Fruit fly (Drosophila melanogaster) whole organism, embryonic: ENCODE results near the gene CG5846.
A peak's percentile ranks its signal among the peaks of the same experiment; 100 is the strongest.

Experiments
- B-H1 ChIP-seq: fragments of 200-800 bp; sonication (Bioruptor generic); IDR thresholded peaks from 3 replicates; pipeline ENCODE4 v1.3.6; 2022; ENCODE audit warnings: missing biosample characterization, missing genetic modification characterization
- CG12942 ChIP-seq: fragments of 200-800 bp; sonication (Bioruptor generic); optimal IDR thresholded peaks from 3 replicates; lab custom pipeline; 2016; ENCODE audit warnings: missing biosample characterization, missing genetic modification characterization
- CG13123 ChIP-seq: fragments of 200-800 bp; sonication (Bioruptor generic); optimal IDR thresholded peaks from 2 replicates; lab custom pipeline; 2016; ENCODE audit warnings: missing biosample characterization, missing genetic modification characterization
- CG16813 ChIP-seq: fragments of 200-800 bp; sonication (Bioruptor generic); IDR thresholded peaks from 3 replicates; pipeline ENCODE4 v1.3.6; 2022; ENCODE audit warnings: missing biosample characterization, missing genetic modification characterization; ENCODE audit not compliant: partially characterized antibody
- CG17829 ChIP-seq: fragments of 200-800 bp; optimal IDR thresholded peaks from 2 replicates; lab custom pipeline; 2019; ENCODE audit warnings: missing biosample characterization, mild to moderate bottlenecking, missing genetic modification characterization, moderate library complexity
- CG1792 ChIP-seq: fragments of 200-800 bp; sonication (Bioruptor generic); optimal IDR thresholded peaks from 2 replicates; lab custom pipeline; 2016; ENCODE audit warnings: missing biosample characterization, missing genetic modification characterization
- CG18764 ChIP-seq: fragments of 200-800 bp; sonication (Bioruptor generic); optimal IDR thresholded peaks from 3 replicates; lab custom pipeline; 2016; ENCODE audit warnings: missing biosample characterization, missing genetic modification characterization
- CG32767 ChIP-seq: fragments of 200-800 bp; sonication (Bioruptor generic); IDR thresholded peaks from 2 replicates; pipeline ENCODE4 v1.3.6; 2022; ENCODE audit warnings: missing biosample characterization, missing genetic modification characterization
- CG33557 ChIP-seq: fragments of 200-800 bp; sonication (Bioruptor generic); optimal IDR thresholded peaks from 2 replicates; lab custom pipeline; 2019; ENCODE audit warnings: missing biosample characterization, mild to moderate bottlenecking, missing genetic modification characterization, moderate library complexity
- CG5245 ChIP-seq: fragments of 200-800 bp; sonication (Bioruptor generic); optimal IDR thresholded peaks from 3 replicates; lab custom pipeline; 2016; ENCODE audit warnings: missing biosample characterization, missing genetic modification characterization
- CG6791 ChIP-seq: fragments of 200-800 bp; sonication (Bioruptor generic); IDR thresholded peaks from 3 replicates; pipeline ENCODE4 v1.3.6; 2022; ENCODE audit warnings: missing biosample characterization, missing genetic modification characterization; ENCODE audit not compliant: partially characterized antibody
- CG7357 ChIP-seq: fragments of 200-800 bp; sonication (Bioruptor generic); IDR thresholded peaks from 3 replicates; pipeline ENCODE4 v1.3.6; 2022; ENCODE audit warnings: missing biosample characterization, missing genetic modification characterization
- CG8290 ChIP-seq, 3 experiments: fragments of 200-800 bp; sonication (Bioruptor generic); optimal IDR thresholded peaks; 2 replicates each; lab custom pipeline; 2016 to 2019; ENCODE audit warnings: missing biosample characterization in 3 of 3, missing genetic modification characterization in 3 of 3, mild to moderate bottlenecking in 2 of 3, moderate library complexity in 1 of 3
- ERR ChIP-seq: fragments of 200-800 bp; sonication (Bioruptor generic); optimal IDR thresholded peaks from 2 replicates; lab custom pipeline; 2016; ENCODE audit warnings: missing biosample characterization, missing genetic modification characterization
- Ets97D ChIP-seq: fragments of 200-800 bp; sonication (Bioruptor generic); optimal IDR thresholded peaks from 3 replicates; lab custom pipeline; 2016; ENCODE audit warnings: missing biosample characterization, missing genetic modification characterization
- HmgD ChIP-seq: fragments of 200-800 bp; sonication (Bioruptor generic); optimal IDR thresholded peaks from 3 replicates; lab custom pipeline; 2016; ENCODE audit warnings: missing biosample characterization, missing genetic modification characterization
- Hr78 ChIP-seq, 2 experiments: fragments of 200-800 bp in 1 of 2; fragments of >200 bp in 1 of 2; sonication (Bioruptor generic) in 1 of 2; optimal IDR thresholded peaks; 2 replicates each; lab custom pipeline; 2017 to 2019; ENCODE audit warnings: missing biosample characterization in 2 of 2, missing genetic modification characterization in 2 of 2, mild to moderate bottlenecking in 1 of 2, moderate library complexity in 1 of 2
- Myb ChIP-seq: fragments of 200-800 bp; sonication (Bioruptor generic); optimal IDR thresholded peaks from 2 replicates; lab custom pipeline; 2016; ENCODE audit warnings: missing biosample characterization, missing genetic modification characterization
- NC2β ChIP-seq: fragments of 200-800 bp; sonication (Bioruptor generic); optimal IDR thresholded peaks from 2 replicates; lab custom pipeline; 2016; ENCODE audit warnings: missing biosample characterization, missing genetic modification characterization
- NFAT ChIP-seq: fragments of 200-800 bp; sonication (Bioruptor generic); IDR thresholded peaks from 2 replicates; pipeline ENCODE4 v1.3.6; 2022; ENCODE audit warnings: missing biosample characterization, missing genetic modification characterization
- Nf-YA ChIP-seq: fragments of 200-800 bp; sonication (Bioruptor generic); IDR thresholded peaks from 2 replicates; pipeline ENCODE4 v1.3.6; 2022; ENCODE audit warnings: missing biosample characterization, missing genetic modification characterization
- Nf-YC ChIP-seq: fragments of 200-800 bp; optimal IDR thresholded peaks from 3 replicates; lab custom pipeline; 2019; ENCODE audit warnings: missing biosample characterization, mild to moderate bottlenecking, missing genetic modification characterization, moderate library complexity
- Opbp ChIP-seq: fragments of 200-800 bp; sonication (Bioruptor generic); IDR thresholded peaks from 3 replicates; pipeline ENCODE4 v1.3.6; 2022; ENCODE audit warnings: missing biosample characterization, missing genetic modification characterization; ENCODE audit not compliant: partially characterized antibody
- PHDP ChIP-seq: fragments of 200-800 bp; sonication (Bioruptor generic); optimal IDR thresholded peaks from 3 replicates; lab custom pipeline; 2018; ENCODE audit warnings: missing biosample characterization, mild to moderate bottlenecking, missing genetic modification characterization, moderate library complexity
- Pdp1 ChIP-seq, 2 experiments: fragments of 200-800 bp; sonication (Bioruptor generic); optimal IDR thresholded peaks; 3 replicates each; lab custom pipeline; 2016; ENCODE audit warnings: missing biosample characterization in 2 of 2, missing genetic modification characterization in 2 of 2, mild to moderate bottlenecking in 1 of 2, moderate library complexity in 1 of 2
- Rfx ChIP-seq: fragments of 200-800 bp; sonication (Bioruptor generic); IDR thresholded peaks from 2 replicates; pipeline ENCODE4 v1.3.6; 2022; ENCODE audit warnings: missing biosample characterization, missing genetic modification characterization
- Xbp1 ChIP-seq: fragments of 200-800 bp; sonication (Bioruptor generic); optimal IDR thresholded peaks from 3 replicates; lab custom pipeline; 2016; ENCODE audit warnings: missing biosample characterization, mild to moderate bottlenecking, missing genetic modification characterization
- cad ChIP-seq: fragments of >200 bp; optimal IDR thresholded peaks from 2 replicates; lab custom pipeline; 2017; ENCODE audit warnings: missing biosample characterization, missing genetic modification characterization
- chif ChIP-seq, 2 experiments: fragments of 200-800 bp; sonication (Bioruptor generic); optimal IDR thresholded peaks; 3 replicates each; lab custom pipeline; 2016; ENCODE audit warnings: missing biosample characterization in 2 of 2, missing genetic modification characterization in 2 of 2
- crp ChIP-seq, 2 experiments: fragments of 200-800 bp; sonication (Bioruptor generic); optimal IDR thresholded peaks; 2 replicates in 1 of 2; 3 replicates in 1 of 2; lab custom pipeline; 2017; ENCODE audit warnings: missing biosample characterization in 2 of 2, missing genetic modification characterization in 2 of 2, mild to moderate bottlenecking in 1 of 2, moderate library complexity in 1 of 2
- fd96Cb ChIP-seq: fragments of 200-800 bp; sonication (Bioruptor generic); optimal IDR thresholded peaks from 2 replicates; lab custom pipeline; 2018; ENCODE audit warnings: missing biosample characterization, mild to moderate bottlenecking, missing genetic modification characterization, moderate library complexity
- gt ChIP-seq: fragments of 200-800 bp; sonication (Bioruptor generic); IDR thresholded peaks from 2 replicates; pipeline ENCODE4 v1.3.6; 2022; ENCODE audit warnings: missing biosample characterization, missing genetic modification characterization
- hbn ChIP-seq: fragments of 200-800 bp; sonication (Bioruptor generic); IDR thresholded peaks from 2 replicates; pipeline ENCODE4 v1.3.6; 2022; ENCODE audit warnings: missing biosample characterization, missing genetic modification characterization; ENCODE audit not compliant: partially characterized antibody
- ind ChIP-seq: fragments of 200-800 bp; sonication (Bioruptor generic); optimal IDR thresholded peaks from 3 replicates; lab custom pipeline; 2016; ENCODE audit warnings: missing biosample characterization, missing genetic modification characterization
- inv ChIP-seq: fragments of 200-800 bp; sonication (Bioruptor generic); IDR thresholded peaks from 2 replicates; pipeline ENCODE4 v1.3.6; 2022; ENCODE audit warnings: missing biosample characterization, missing genetic modification characterization; ENCODE audit not compliant: partially characterized antibody
- lola ChIP-seq, 3 experiments: fragments of >200 bp in 2 of 3; fragments of 200-800 bp in 1 of 3; sonication (Bioruptor generic) in 1 of 3; optimal IDR thresholded peaks; 2 replicates each; lab custom pipeline; 2017 to 2019; ENCODE audit warnings: missing biosample characterization in 3 of 3, missing genetic modification characterization in 3 of 3, mild to moderate bottlenecking in 1 of 3, moderate library complexity in 1 of 3
- p53 ChIP-seq: fragments of 200-800 bp; sonication (Bioruptor generic); optimal IDR thresholded peaks from 2 replicates; lab custom pipeline; 2016; ENCODE audit warnings: missing biosample characterization, missing genetic modification characterization
- pan ChIP-seq, 4 experiments: fragments of >200 bp in 3 of 4; fragments of 200-800 bp in 1 of 4; sonication (Bioruptor generic) in 1 of 4; optimal IDR thresholded peaks in 3 of 4; IDR thresholded peaks in 1 of 4; 2 replicates each; pipeline versions ENCODE4 v1.3.6 to Lab custom; 2017 to 2022; ENCODE audit warnings: missing biosample characterization in 2 of 4, missing genetic modification characterization in 2 of 4, mixed read lengths in 1 of 4
- pb ChIP-seq: fragments of 200-800 bp; sonication (Bioruptor generic); optimal IDR thresholded peaks from 3 replicates; lab custom pipeline; 2016; ENCODE audit warnings: missing biosample characterization, missing genetic modification characterization
- row ChIP-seq: fragments of 200-800 bp; sonication (Bioruptor generic); IDR thresholded peaks from 3 replicates; pipeline ENCODE4 v1.3.6; 2022; ENCODE audit warnings: missing biosample characterization, missing genetic modification characterization
- schlank ChIP-seq: fragments of 200-800 bp; sonication (Bioruptor generic); optimal IDR thresholded peaks from 2 replicates; lab custom pipeline; 2018; ENCODE audit warnings: missing biosample characterization, mild to moderate bottlenecking, missing genetic modification characterization
- scrt ChIP-seq: fragments of 200-800 bp; sonication (Bioruptor generic); optimal IDR thresholded peaks from 2 replicates; lab custom pipeline; 2018; ENCODE audit warnings: missing biosample characterization, mild to moderate bottlenecking, missing genetic modification characterization, moderate library complexity
- slou ChIP-seq: fragments of 200-800 bp; sonication (Bioruptor generic); optimal IDR thresholded peaks from 3 replicates; lab custom pipeline; 2016; ENCODE audit warnings: missing biosample characterization, missing genetic modification characterization
- tna ChIP-seq: fragments of 200-800 bp; sonication (Bioruptor generic); IDR thresholded peaks from 2 replicates; pipeline ENCODE4 v1.3.6; 2022; ENCODE audit warnings: missing biosample characterization, missing genetic modification characterization; ENCODE audit not compliant: partially characterized antibody
- z ChIP-seq: fragments of 200-800 bp; sonication (Bioruptor generic); IDR thresholded peaks from 3 replicates; pipeline ENCODE4 v1.3.6; 2022; ENCODE audit warnings: missing biosample characterization, missing genetic modification characterization
- zen ChIP-seq: fragments of 200-800 bp; sonication (Bioruptor generic); optimal IDR thresholded peaks from 3 replicates; lab custom pipeline; 2018; ENCODE audit warnings: missing biosample characterization, mild to moderate bottlenecking, missing genetic modification characterization, moderate library complexity

Gene CG5846

dm6 chr2L:9918020-9918959 lies 38.7 kb downstream of the CG5846 start, which contains the start of the genes CG5885 and CG4598 (continued):
- no peak for TF ChIP-seq B-H1 (GFP tag; lab: Robert Waterston, UW)
- peak; percentile 67 for TF ChIP-seq Nf-YC (tag; lab: Kevin White, UChicago)
- no peak for TF ChIP-seq HmgD (GFP tag; lab: Kevin White, UChicago)
- no peak for TF ChIP-seq CG5245 (GFP tag; lab: Kevin White, UChicago)
- peak; percentile 7 for TF ChIP-seq zen
- peak in 1 of 2 experiments; percentile 55 for TF ChIP-seq crp (GFP tag; optimal IDR thresholded peaks at IDR 0.05; lab: Kevin White, UChicago)
- peak; percentile 83 for TF ChIP-seq CG16813
- TF ChIP-seq Myb (GFP tag; lab: Kevin White, UChicago): peak; percentile 84
- TF ChIP-seq CG1792 (GFP tag; lab: Kevin White, UChicago): no peak
- no peak for TF ChIP-seq z (GFP tag; lab: Robert Waterston, UW)
- TF ChIP-seq p53 (GFP tag; lab: Kevin White, UChicago): no peak
- peak; percentile 34; the same call in 1 of the 2 replicates for TF ChIP-seq CG32767 (GFP tag; lab: Robert Waterston, UW)
- TF ChIP-seq schlank (tag; lab: Kevin White, UChicago): peak; percentile 50
- TF ChIP-seq Ets97D (GFP tag; lab: Kevin White, UChicago): peak; percentile 87
- peak in 1 of 3 experiments; percentile 71 for TF ChIP-seq lola (GFP tag; optimal IDR thresholded peaks at IDR 0.05; lab: Kevin White, UChicago)
- TF ChIP-seq CG6791 (GFP tag; lab: Robert Waterston, UW): peak; percentile 78
- peak; percentile 71 for TF ChIP-seq CG18764
- peak; percentile 68 for TF ChIP-seq hbn
- TF ChIP-seq PHDP (tag; lab: Kevin White, UChicago): peak; percentile 65
- peak; percentile 58 for TF ChIP-seq inv (GFP tag; lab: Robert Waterston, UW)
- peak; percentile 80 for TF ChIP-seq Rfx (GFP tag; lab: Robert Waterston, UW)
- peak; percentile 81 for TF ChIP-seq Xbp1 (GFP tag; lab: Kevin White, UChicago)
- TF ChIP-seq NC2β: peak; percentile 44
- peak; percentile 46 for TF ChIP-seq CG8290 (GFP tag; optimal IDR thresholded peaks at IDR 0.05; lab: Kevin White, UChicago)
- peak in 1 of 2 experiments; percentile 76 for TF ChIP-seq CG8290 (tag; optimal IDR thresholded peaks at IDR 0.05; lab: Kevin White, UChicago)
- peak; percentile 59 for TF ChIP-seq ind (GFP tag; lab: Kevin White, UChicago)
- peak; percentile 12 for TF ChIP-seq slou
- peak; percentile 16 to 68 for TF ChIP-seq Pdp1 (GFP tag; optimal IDR thresholded peaks at IDR 0.05; lab: Kevin White, UChicago)
- TF ChIP-seq Hr78 (GFP tag; optimal IDR thresholded peaks at IDR 0.05; lab: Kevin White, UChicago): peak in 1 of 2 experiments; percentile 37
- TF ChIP-seq CG12942: peak; percentile 63
- peak; percentile 56 for TF ChIP-seq CG17829
- no peak for TF ChIP-seq cad (GFP tag; lab: Kevin White, UChicago)
- TF ChIP-seq tna: peak; percentile 48
- peak; percentile 26 for TF ChIP-seq CG13123 (GFP tag; lab: Kevin White, UChicago)
- peak; percentile 48 for TF ChIP-seq CG33557 (GFP tag; lab: Kevin White, UChicago)
- no peak for TF ChIP-seq pan (optimal IDR thresholded peaks at IDR 0.05; lab: Kevin White, UChicago)
- peak in 1 of 2 experiments; percentile 64 for TF ChIP-seq pan (GFP tag; optimal IDR thresholded peaks at IDR 0.05 in 1 of 2, IDR thresholded peaks at IDR 0.05 in 1 of 2)
- TF ChIP-seq Opbp (GFP tag; lab: Robert Waterston, UW): peak; percentile 89
- no peak for TF ChIP-seq CG7357 (GFP tag; lab: Robert Waterston, UW)
- no peak for TF ChIP-seq pb
- peak; percentile 50 for TF ChIP-seq NFAT (GFP tag; lab: Robert Waterston, UW)
- no peak for TF ChIP-seq gt
- no peak for TF ChIP-seq ERR
- TF ChIP-seq scrt: peak; percentile 78
- TF ChIP-seq chif (GFP tag; optimal IDR thresholded peaks at IDR 0.05; lab: Kevin White, UChicago): peak in 1 of 2 experiments; percentile 30
- peak; percentile 48 for TF ChIP-seq fd96Cb (tag; lab: Kevin White, UChicago)
- no peak for TF ChIP-seq Nf-YA (GFP tag; lab: Robert Waterston, UW)
- peak; percentile 81 for TF ChIP-seq row
